Worm (Caenorhabditis elegans) whole organism, mixed stage, embryonic: ENCODE data around the gene clec-138.

ENCODE experiments used
- bed-3 ChIP-seq: fragments of 200-800 bp; sonication (Bioruptor generic); optimal IDR thresholded peaks from 3 replicates; lab custom pipeline; 2018; ENCODE audit warnings: mild to moderate bottlenecking, missing genetic modification characterization, moderate library complexity, missing compliant biosample characterization
- cnd-1 ChIP-seq: fragments of 200-800 bp; sonication (Bioruptor generic); optimal IDR thresholded peaks from 2 replicates; lab custom pipeline; 2018; ENCODE audit warnings: mild to moderate bottlenecking, missing genetic modification characterization, missing compliant biosample characterization
- drap-1 ChIP-seq: fragments of 200-800 bp; sonication (Bioruptor generic); optimal IDR thresholded peaks from 3 replicates; lab custom pipeline; 2018; ENCODE audit warnings: mild to moderate bottlenecking, missing genetic modification characterization, missing compliant biosample characterization
- elt-1 ChIP-seq: sonication (generic microtip); optimal IDR thresholded peaks from 2 replicates; lab custom pipeline; 2017; ENCODE audit warnings: missing genetic modification characterization, mild to moderate bottlenecking, missing compliant biosample characterization, antibody characterized with exemption, moderate library complexity, borderline replicate concordance; ENCODE audit not compliant: insufficient read depth
- elt-3 ChIP-seq: fragments of 150-350 bp; optimal IDR thresholded peaks from 2 replicates; lab custom pipeline; 2014; ENCODE audit warnings: missing biosample characterization, missing genetic modification characterization
- lin-13 ChIP-seq: fragments of 150-350 bp; optimal IDR thresholded peaks from 2 replicates; lab custom pipeline; 2014; ENCODE audit warnings: missing biosample characterization, missing genetic modification characterization
- lsy-2 ChIP-seq: fragments of 150-350 bp; optimal IDR thresholded peaks from 2 replicates; lab custom pipeline; 2014; ENCODE audit warnings: missing biosample characterization, missing genetic modification characterization
- mab-5 ChIP-seq: fragments of 150-350 bp; optimal IDR thresholded peaks from 2 replicates; lab custom pipeline; 2014; ENCODE audit warnings: missing biosample characterization, missing genetic modification characterization
- mep-1 ChIP-seq: fragments of 150-350 bp; optimal IDR thresholded peaks from 2 replicates; lab custom pipeline; 2017; ENCODE audit warnings: missing biosample characterization, missing genetic modification reagents, missing genetic modification characterization, inconsistent platforms
- nhr-76 ChIP-seq: sonication (generic microtip); optimal IDR thresholded peaks from 2 replicates; lab custom pipeline; 2017; ENCODE audit warnings: missing biosample characterization, missing genetic modification characterization
- pha-4 ChIP-seq: fragments of 150-350 bp; optimal IDR thresholded peaks from 2 replicates; lab custom pipeline; 2018; ENCODE audit warnings: missing biosample characterization, missing genetic modification reagents, missing genetic modification characterization
- unc-39 ChIP-seq: fragments of 150-350 bp; optimal IDR thresholded peaks from 2 replicates; lab custom pipeline; 2014; ENCODE audit warnings: missing biosample characterization, missing genetic modification characterization
- unc-62 ChIP-seq: fragments of 150-350 bp; optimal IDR thresholded peaks from 2 replicates; lab custom pipeline; 2014; ENCODE audit warnings: missing biosample characterization, missing genetic modification reagents, missing genetic modification characterization

DNA sequence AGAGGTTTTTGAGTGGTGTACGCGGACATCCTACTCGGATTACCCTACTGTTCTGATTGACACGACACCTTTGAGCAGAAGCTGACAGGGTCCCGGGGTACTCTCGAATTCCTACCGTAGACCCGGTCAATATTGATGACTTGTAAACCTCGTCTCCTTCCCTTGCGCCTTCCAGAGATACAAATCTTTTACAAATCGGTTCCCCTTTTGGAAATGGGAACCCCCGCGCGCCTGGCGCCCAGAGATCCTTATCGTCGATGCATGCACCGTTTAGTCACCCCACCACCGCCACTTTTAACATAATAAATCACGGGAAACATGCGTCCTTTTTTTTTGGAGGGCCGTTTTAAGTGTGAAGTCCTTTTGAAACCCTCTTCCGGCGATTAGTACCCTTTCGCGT lies 46.5 kb downstream of the clec-138 start:
- TF ChIP-seq unc-39 = no peak
- no peak for TF ChIP-seq elt-3 (tag; lab: Kevin White, UChicago)
- TF ChIP-seq cnd-1 = no peak
- TF ChIP-seq lsy-2 (tag; lab: Kevin White, UChicago) = no peak
- no peak for TF ChIP-seq bed-3 (GFP tag; lab: Kevin White, UChicago)
- TF ChIP-seq drap-1 (GFP tag; lab: Kevin White, UChicago) = no peak
- no peak for TF ChIP-seq mep-1 (tag; lab: Kevin White, UChicago)
- no peak for TF ChIP-seq lin-13 (tag; lab: Kevin White, UChicago)
- no peak for TF ChIP-seq elt-1 (tag; lab: Kevin White, UChicago)
- TF ChIP-seq nhr-76 (tag; lab: Kevin White, UChicago) = no peak
- no peak for TF ChIP-seq pha-4 (tag; lab: Kevin White, UChicago)
- no peak for TF ChIP-seq mab-5
- TF ChIP-seq unc-62 (GFP tag; lab: Kevin White, UChicago) = no peak
